Worm (Caenorhabditis elegans): Measurements from ENCODE around the gene clec-133.

DNA sequence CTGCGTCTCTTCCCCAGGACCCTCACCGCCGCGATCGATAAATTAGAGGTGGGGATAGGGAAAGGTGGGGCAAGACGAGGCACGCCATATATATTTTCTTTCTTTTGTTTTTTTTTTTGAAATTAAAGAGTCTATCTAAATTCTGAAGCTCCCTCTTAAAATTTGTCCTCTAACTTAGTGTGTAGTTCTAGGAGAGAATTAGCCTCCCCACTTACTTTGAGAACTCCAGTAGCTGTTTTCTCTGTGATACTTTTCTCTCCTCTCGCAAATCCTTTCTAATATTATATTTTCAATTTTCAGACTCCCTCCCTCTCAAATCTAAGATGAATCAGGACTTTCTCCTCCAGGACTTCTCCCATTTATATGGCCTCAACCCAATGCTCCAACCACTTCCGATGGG is 43.8 kb downstream of the clec-133 start, which contains the start of gene M151.7:
- no peak for TF ChIP-seq ama-1 (optimal IDR thresholded peaks at IDR 0.05)
- no peak for TF ChIP-seq elt-2 (tag; optimal IDR thresholded peaks at IDR 0.05)
- no peak for TF ChIP-seq unc-55 (GFP tag; optimal IDR thresholded peaks at IDR 0.05)
- TF ChIP-seq fax-1 (tag; optimal IDR thresholded peaks at IDR 0.05): no peak
- no peak for TF ChIP-seq Y22D7AL.16 (tag; optimal IDR thresholded peaks at IDR 0.05)
- TF ChIP-seq hlh-30 (tag; optimal IDR thresholded peaks at IDR 0.05; ENCODE audit: insufficient read depth): no peak
- no peak for TF ChIP-seq ceh-34 (tag; optimal IDR thresholded peaks at IDR 0.05)
- TF ChIP-seq dmd-4 (tag; optimal IDR thresholded peaks at IDR 0.05; ENCODE audit: borderline replicate concordance): no peak
- TF ChIP-seq ets-4 (tag; optimal IDR thresholded peaks at IDR 0.05): no peak
- no peak for TF ChIP-seq ceh-14 (tag; optimal IDR thresholded peaks at IDR 0.05)

Measured in whole organism, late embryonic.